Worm (Caenorhabditis elegans) whole organism, early embryonic: ENCODE data around the gene aak-2.

Experiments
- B0310.2 ChIP-seq: sonication (generic microtip); optimal IDR thresholded peaks from 2 replicates; lab custom pipeline; 2016; ENCODE audit warnings: mild to moderate bottlenecking, missing genetic modification characterization, missing compliant biosample characterization
- F13C5.2 ChIP-seq: sonication (generic microtip); optimal IDR thresholded peaks from 2 replicates; lab custom pipeline; 2017; ENCODE audit warnings: mild to moderate bottlenecking, missing genetic modification characterization, inconsistent platforms, missing compliant biosample characterization
- aly-1 ChIP-seq: sonication (generic microtip); optimal IDR thresholded peaks from 2 replicates; lab custom pipeline; 2016; ENCODE audit warnings: missing genetic modification characterization, missing compliant biosample characterization
- ama-1 ChIP-seq: fragments of 150-350 bp; optimal IDR thresholded peaks from 2 replicates; lab custom pipeline; 2014
- ceh-13 ChIP-seq: fragments of 200-800 bp; sonication (Bioruptor generic); optimal IDR thresholded peaks from 2 replicates; lab custom pipeline; 2018; ENCODE audit warnings: mild to moderate bottlenecking, missing genetic modification characterization, missing compliant biosample characterization
- flt-1 ChIP-seq: fragments of 200-800 bp; sonication (Bioruptor generic); IDR thresholded peaks from 2 replicates; pipeline ENCODE4 v1.3.6; 2022; ENCODE audit warnings: missing genetic modification characterization, missing compliant biosample characterization
- hmbx-1 ChIP-seq: sonication (generic microtip); optimal IDR thresholded peaks from 2 replicates; lab custom pipeline; 2016; ENCODE audit warnings: mild to moderate bottlenecking, missing genetic modification characterization, missing compliant biosample characterization
- hmg-4 ChIP-seq: fragments of 200-800 bp; sonication (Bioruptor generic); optimal IDR thresholded peaks from 2 replicates; lab custom pipeline; 2018; ENCODE audit warnings: mild to moderate bottlenecking, missing genetic modification characterization, missing compliant biosample characterization
- tbx-11 ChIP-seq: fragments of 200-800 bp; sonication (Bioruptor generic); IDR thresholded peaks from 2 replicates; pipeline ENCODE4 v1.3.6; 2022; ENCODE audit warnings: missing genetic modification characterization, missing compliant biosample characterization
- tra-4 ChIP-seq: sonication (generic microtip); optimal IDR thresholded peaks from 2 replicates; lab custom pipeline; 2017; ENCODE audit warnings: missing genetic modification characterization, missing compliant biosample characterization

- TF ChIP-seq ceh-13 (GFP tag; lab: Kevin White, UChicago) = no peak
- TF ChIP-seq ama-1 (lab: Kevin White, UChicago) = no peak
- no peak for TF ChIP-seq B0310.2 (tag; lab: Kevin White, UChicago)
- no peak for TF ChIP-seq tra-4 (tag; lab: Kevin White, UChicago)
- TF ChIP-seq F13C5.2 (tag; lab: Kevin White, UChicago) = no peak
- no peak for TF ChIP-seq flt-1 (GFP tag; lab: Robert Waterston, UW)
- TF ChIP-seq hmg-4 (GFP tag; lab: Kevin White, UChicago) = no peak
- TF ChIP-seq aly-1 (tag; lab: Kevin White, UChicago) = no peak
- TF ChIP-seq hmbx-1 (tag; lab: Kevin White, UChicago) = no peak
- TF ChIP-seq tbx-11 (GFP tag; lab: Robert Waterston, UW) = no peak
These were observed 7.7 kb downstream of the aak-2 start for ce11 chrX:16803545-16803944.
